Worm (Caenorhabditis elegans) whole organism, L3 larva: ENCODE data around the gene fmo-5.

Source experiments
- aly-2 ChIP-seq: fragments of 150-350 bp; optimal IDR thresholded peaks from 2 replicates; lab custom pipeline; 2014; ENCODE audit warnings: missing biosample characterization, missing genetic modification characterization
- ceh-9 ChIP-seq: sonication (generic microtip); optimal IDR thresholded peaks from 2 replicates; lab custom pipeline; 2018; ENCODE audit warnings: missing biosample characterization, missing genetic modification characterization
- pha-4 ChIP-seq: fragments of 150-350 bp; optimal IDR thresholded peaks from 2 replicates; lab custom pipeline; 2014; ENCODE audit warnings: missing biosample characterization, missing genetic modification reagents, missing genetic modification characterization

DNA sequence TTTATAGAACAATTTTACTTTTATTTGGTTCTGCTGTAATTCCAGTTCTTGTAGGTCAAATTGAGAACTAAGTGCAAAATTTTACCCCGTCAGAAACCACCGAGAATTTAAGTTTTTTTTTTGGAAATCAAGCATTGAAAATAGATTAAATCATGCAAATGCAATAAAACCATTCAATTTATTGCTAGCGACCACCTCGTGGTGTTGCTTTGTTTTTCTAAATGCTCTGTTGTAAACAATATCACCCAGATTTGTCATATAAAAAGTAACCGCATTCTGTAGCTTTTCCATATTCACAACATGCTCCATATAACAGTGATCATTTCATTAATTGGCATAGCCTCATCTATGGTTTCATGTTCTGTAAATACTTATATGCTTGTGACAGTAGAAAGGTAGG lies 54.0 kb downstream of the fmo-5 start, which contains the start of gene srbc-12:
- no peak for TF ChIP-seq aly-2
- TF ChIP-seq pha-4 (tag; lab: Kevin White, UChicago) = no peak
- no peak for TF ChIP-seq ceh-9 (tag; lab: Kevin White, UChicago)
